Fruit fly (Drosophila melanogaster) whole organism, embryonic: ENCODE results near the gene Gr28a.

Source experiments
- Aef1 ChIP-seq: fragments of 200-800 bp; sonication (Bioruptor generic); IDR thresholded peaks from 3 replicates; pipeline ENCODE4 v1.3.6; 2022; ENCODE audit warnings: missing biosample characterization, missing genetic modification characterization
- Atf6 ChIP-seq: fragments of 200-800 bp; sonication (Bioruptor generic); IDR thresholded peaks from 2 replicates; pipeline ENCODE4 v1.3.6; 2022; ENCODE audit warnings: missing biosample characterization, missing genetic modification characterization
- CG10147 ChIP-seq: fragments of 200-800 bp; sonication (Bioruptor generic); optimal IDR thresholded peaks from 2 replicates; lab custom pipeline; 2019; ENCODE audit warnings: missing biosample characterization, mild to moderate bottlenecking, missing genetic modification characterization, moderate library complexity
- CG10366 ChIP-seq: fragments of 200-800 bp; sonication (Bioruptor generic); IDR thresholded peaks from 2 replicates; pipeline ENCODE4 v1.3.6; 2022; ENCODE audit warnings: missing biosample characterization, missing genetic modification characterization
- CG1233 ChIP-seq: fragments of 200-800 bp; sonication (Bioruptor generic); optimal IDR thresholded peaks from 4 replicates; lab custom pipeline; 2018; ENCODE audit warnings: missing biosample characterization, mild to moderate bottlenecking, missing genetic modification characterization
- CG17328 ChIP-seq: fragments of 200-800 bp; sonication (Bioruptor generic); IDR thresholded peaks from 2 replicates; pipeline ENCODE4 v1.3.6; 2022; ENCODE audit warnings: missing biosample characterization, missing genetic modification characterization
- CG1832 ChIP-seq: fragments of 200-800 bp; sonication (Bioruptor generic); optimal IDR thresholded peaks from 2 replicates; lab custom pipeline; 2017; ENCODE audit warnings: missing biosample characterization, mild to moderate bottlenecking, missing genetic modification characterization, inconsistent platforms
- CG2129 ChIP-seq: fragments of 200-800 bp; sonication (Bioruptor generic); IDR thresholded peaks from 2 replicates; pipeline ENCODE4 v1.3.6; 2022; ENCODE audit warnings: missing biosample characterization, missing genetic modification characterization; ENCODE audit not compliant: partially characterized antibody
- CG4282 ChIP-seq: fragments of 200-800 bp; sonication (Bioruptor generic); optimal IDR thresholded peaks from 2 replicates; lab custom pipeline; 2016; ENCODE audit warnings: missing biosample characterization, missing genetic modification characterization
- CG6683 ChIP-seq: fragments of 200-800 bp; sonication (Bioruptor generic); optimal IDR thresholded peaks from 2 replicates; lab custom pipeline; 2017; ENCODE audit warnings: missing biosample characterization, mild to moderate bottlenecking, missing genetic modification characterization, missing genetic modification reagents
- CG6765 ChIP-seq: fragments of 200-800 bp; sonication (Bioruptor generic); optimal IDR thresholded peaks from 3 replicates; lab custom pipeline; 2017; ENCODE audit warnings: missing biosample characterization, mild to moderate bottlenecking, missing genetic modification characterization
- CG7372 ChIP-seq: fragments of 200-800 bp; sonication (Bioruptor generic); IDR thresholded peaks from 2 replicates; pipeline ENCODE4 v1.3.6; 2022; ENCODE audit warnings: missing biosample characterization, missing genetic modification characterization
- CG8281 ChIP-seq: fragments of 200-800 bp; sonication (Bioruptor generic); optimal IDR thresholded peaks from 2 replicates; lab custom pipeline; 2018; ENCODE audit warnings: missing biosample characterization, mild to moderate bottlenecking, missing genetic modification characterization, moderate library complexity
- CG9932 ChIP-seq: fragments of 200-800 bp; sonication (Bioruptor generic); IDR thresholded peaks from 2 replicates; pipeline ENCODE4 v1.3.6; 2022; ENCODE audit warnings: missing biosample characterization, missing genetic modification characterization
- CHES-1-like ChIP-seq: fragments of 200-800 bp; sonication (Bioruptor generic); optimal IDR thresholded peaks from 2 replicates; lab custom pipeline; 2016; ENCODE audit warnings: missing biosample characterization, missing genetic modification characterization
- Dp ChIP-seq: fragments of 200-800 bp; sonication (Bioruptor generic); optimal IDR thresholded peaks from 2 replicates; lab custom pipeline; 2018; ENCODE audit warnings: missing biosample characterization, mild to moderate bottlenecking, missing genetic modification characterization, moderate library complexity
- Eip74EF ChIP-seq, 2 experiments: fragments of 200-800 bp in 1 of 2; fragments of >200 bp in 1 of 2; sonication (Bioruptor generic) in 1 of 2; optimal IDR thresholded peaks; 2 replicates each; lab custom pipeline; 2017 to 2019; ENCODE audit warnings: missing biosample characterization in 2 of 2, missing genetic modification characterization in 2 of 2, mild to moderate bottlenecking in 1 of 2, moderate library complexity in 1 of 2
- Fer2 ChIP-seq: fragments of 200-800 bp; sonication (Bioruptor generic); optimal IDR thresholded peaks from 2 replicates; lab custom pipeline; 2018; ENCODE audit warnings: missing biosample characterization, mild to moderate bottlenecking, missing genetic modification characterization, moderate library complexity
- Gsc ChIP-seq: fragments of 200-800 bp; sonication (Bioruptor generic); IDR thresholded peaks from 2 replicates; pipeline ENCODE4 v1.3.6; 2022; ENCODE audit warnings: missing biosample characterization, missing genetic modification characterization
- MBD-R2 ChIP-seq: fragments of 200-800 bp; sonication (Bioruptor generic); IDR thresholded peaks from 2 replicates; pipeline ENCODE4 v1.3.6; 2022; ENCODE audit warnings: missing biosample characterization, missing genetic modification characterization
- Opbp ChIP-seq: fragments of 200-800 bp; sonication (Bioruptor generic); IDR thresholded peaks from 3 replicates; pipeline ENCODE4 v1.3.6; 2022; ENCODE audit warnings: missing biosample characterization, missing genetic modification characterization; ENCODE audit not compliant: partially characterized antibody
- Pdp1 ChIP-seq, 2 experiments: fragments of 200-800 bp; sonication (Bioruptor generic); optimal IDR thresholded peaks; 3 replicates each; lab custom pipeline; 2016; ENCODE audit warnings: missing biosample characterization in 2 of 2, missing genetic modification characterization in 2 of 2, mild to moderate bottlenecking in 1 of 2, moderate library complexity in 1 of 2
- ab ChIP-seq: fragments of 200-800 bp; sonication (Bioruptor generic); optimal IDR thresholded peaks from 2 replicates; lab custom pipeline; 2016; ENCODE audit warnings: missing biosample characterization, missing genetic modification characterization
- cato ChIP-seq: fragments of 200-800 bp; sonication (Bioruptor generic); optimal IDR thresholded peaks from 2 replicates; lab custom pipeline; 2016; ENCODE audit warnings: missing biosample characterization, missing genetic modification characterization, borderline replicate concordance
- da ChIP-seq: fragments of 200-800 bp; sonication (Bioruptor generic); optimal IDR thresholded peaks from 2 replicates; lab custom pipeline; 2016; ENCODE audit warnings: missing biosample characterization, missing genetic modification characterization
- dm ChIP-seq: fragments of 200-800 bp; sonication (Bioruptor generic); optimal IDR thresholded peaks from 3 replicates; lab custom pipeline; 2016; ENCODE audit warnings: missing biosample characterization, missing genetic modification characterization
- dmrt11E ChIP-seq: fragments of 200-800 bp; sonication (Bioruptor generic); optimal IDR thresholded peaks from 3 replicates; lab custom pipeline; 2018; ENCODE audit warnings: missing biosample characterization, mild to moderate bottlenecking, missing genetic modification characterization, moderate library complexity
- emc ChIP-seq: fragments of 200-800 bp; sonication (Bioruptor generic); optimal IDR thresholded peaks from 2 replicates; lab custom pipeline; 2016; ENCODE audit warnings: missing biosample characterization, missing genetic modification characterization
- ems ChIP-seq: fragments of 200-800 bp; sonication (Bioruptor generic); optimal IDR thresholded peaks from 3 replicates; lab custom pipeline; 2016; ENCODE audit warnings: missing biosample characterization, missing genetic modification characterization
- exex ChIP-seq: fragments of 200-800 bp; sonication (Bioruptor generic); optimal IDR thresholded peaks from 4 replicates; lab custom pipeline; 2018; ENCODE audit warnings: missing biosample characterization, mild to moderate bottlenecking, missing genetic modification characterization, moderate library complexity
- gce ChIP-seq: fragments of 200-800 bp; sonication (Bioruptor generic); IDR thresholded peaks from 3 replicates; pipeline ENCODE4 v1.3.6; 2022; ENCODE audit warnings: missing biosample characterization, missing genetic modification characterization
- gsb-n ChIP-seq: fragments of 200-800 bp; sonication (Bioruptor generic); optimal IDR thresholded peaks from 3 replicates; lab custom pipeline; 2018; ENCODE audit warnings: missing biosample characterization, mild to moderate bottlenecking, missing genetic modification characterization
- hbn ChIP-seq: fragments of 200-800 bp; sonication (Bioruptor generic); IDR thresholded peaks from 2 replicates; pipeline ENCODE4 v1.3.6; 2022; ENCODE audit warnings: missing biosample characterization, missing genetic modification characterization; ENCODE audit not compliant: partially characterized antibody
- insv ChIP-seq, 2 experiments: fragments of 200-800 bp; sonication (Bioruptor generic); optimal IDR thresholded peaks; 3 replicates each; lab custom pipeline; 2016 to 2018; ENCODE audit warnings: missing biosample characterization in 2 of 2, missing genetic modification characterization in 2 of 2
- luna ChIP-seq: fragments of 200-800 bp; sonication (Bioruptor generic); optimal IDR thresholded peaks from 2 replicates; lab custom pipeline; 2016; ENCODE audit warnings: missing biosample characterization, missing genetic modification characterization
- mirr ChIP-seq: fragments of 200-800 bp; sonication (Bioruptor generic); optimal IDR thresholded peaks from 3 replicates; lab custom pipeline; 2018; ENCODE audit warnings: missing biosample characterization, mild to moderate bottlenecking, missing genetic modification characterization
- nerfin-1 ChIP-seq: fragments of 200-800 bp; sonication (Bioruptor generic); optimal IDR thresholded peaks from 3 replicates; lab custom pipeline; 2019; ENCODE audit warnings: missing biosample characterization, mild to moderate bottlenecking, missing genetic modification characterization, moderate library complexity
- nom ChIP-seq: fragments of 200-800 bp; sonication (Bioruptor generic); optimal IDR thresholded peaks from 2 replicates; lab custom pipeline; 2017; ENCODE audit warnings: missing biosample characterization, missing genetic modification characterization, mild to moderate bottlenecking, moderate library complexity, missing genetic modification reagents
- oc ChIP-seq: fragments of 200-800 bp; sonication (Bioruptor generic); optimal IDR thresholded peaks from 2 replicates; lab custom pipeline; 2018; ENCODE audit warnings: missing biosample characterization, mild to moderate bottlenecking, missing genetic modification characterization, moderate library complexity
- peb ChIP-seq: fragments of 200-800 bp; sonication (Bioruptor generic); IDR thresholded peaks from 2 replicates; pipeline ENCODE4 v1.3.6; 2022; ENCODE audit warnings: missing biosample characterization, missing genetic modification characterization
- pho ChIP-seq: fragments of 200-800 bp; sonication (Bioruptor generic); optimal IDR thresholded peaks from 2 replicates; lab custom pipeline; 2016; ENCODE audit warnings: missing biosample characterization, missing genetic modification characterization
- row ChIP-seq: fragments of 200-800 bp; sonication (Bioruptor generic); IDR thresholded peaks from 3 replicates; pipeline ENCODE4 v1.3.6; 2022; ENCODE audit warnings: missing biosample characterization, missing genetic modification characterization
- slp2 ChIP-seq: fragments of 200-800 bp; sonication (Bioruptor generic); optimal IDR thresholded peaks from 2 replicates; lab custom pipeline; 2016; ENCODE audit warnings: missing biosample characterization, missing genetic modification characterization
- so ChIP-seq: fragments of 200-800 bp; sonication (Bioruptor generic); IDR thresholded peaks from 3 replicates; pipeline ENCODE4 v1.3.6; 2022; ENCODE audit warnings: missing biosample characterization, missing genetic modification characterization
- sr ChIP-seq: fragments of 200-800 bp; sonication (Bioruptor generic); IDR thresholded peaks from 3 replicates; pipeline ENCODE4 v1.3.6; 2022; ENCODE audit warnings: missing biosample characterization, missing genetic modification characterization
- ttk ChIP-seq: fragments of 200-800 bp; sonication (Bioruptor generic); IDR thresholded peaks from 2 replicates; pipeline ENCODE4 v2.1.2; 2022; ENCODE audit warnings: missing biosample characterization, missing genetic modification characterization
- unpg ChIP-seq: fragments of 200-800 bp; sonication (Bioruptor generic); optimal IDR thresholded peaks from 3 replicates; lab custom pipeline; 2018; ENCODE audit warnings: missing biosample characterization, mild to moderate bottlenecking, missing genetic modification characterization, moderate library complexity
- zfh2 ChIP-seq: fragments of 200-800 bp; sonication (Bioruptor generic); optimal IDR thresholded peaks from 2 replicates; lab custom pipeline; 2016; ENCODE audit warnings: missing biosample characterization, missing genetic modification characterization

Gr28a gene

dm6 chr2L:7420305-7421287 lies 33.4 kb downstream of the Gr28a start (continued):
- TF ChIP-seq CG17328 (GFP tag; lab: Robert Waterston, UW) (peak; percentile 59), dmrt11E (tag; lab: Kevin White, UChicago) (peak; percentile 22), luna (GFP tag; lab: Kevin White, UChicago) (peak; percentile 52), sr (GFP tag; lab: Robert Waterston, UW) (no peak), CG10147 (peak; percentile 70), dm (peak; percentile 42), peb (GFP tag; lab: Robert Waterston, UW) (no peak), nom (GFP tag; lab: Kevin White, UChicago) (peak; percentile 84), CG10366 (GFP tag; lab: Robert Waterston, UW) (peak; percentile 65), CG8281 (tag; lab: Kevin White, UChicago) (no peak), CG1832 (GFP tag; lab: Kevin White, UChicago) (peak; percentile 47), Opbp (no peak), exex (tag; lab: Kevin White, UChicago) (peak; percentile 1), row (peak; percentile 85), Fer2 (tag; lab: Kevin White, UChicago) (no peak), nerfin-1 (tag; lab: Kevin White, UChicago) (no peak), hbn (GFP tag; lab: Robert Waterston, UW) (no peak), CG6683 (peak; percentile 29), unpg (peak; percentile 10), mirr (GFP tag; lab: Kevin White, UChicago) (no peak), Pdp1 (GFP tag; optimal IDR thresholded peaks at IDR 0.05; lab: Kevin White, UChicago) (peak; percentile 2 to 45), CG7372 (GFP tag; lab: Robert Waterston, UW) (0 out of 2 replicates have a peak, but pooled peaks have one; percentile 33), so (GFP tag; lab: Robert Waterston, UW) (no peak), CG4282 (no peak), oc (tag; lab: Kevin White, UChicago) (no peak), ttk (GFP tag; lab: Robert Waterston, UW) (peak; percentile 53; the same call in 1 of the 2 replicates), gce (GFP tag; lab: Robert Waterston, UW) (no peak), CG2129 (no peak), gsb-n (tag; lab: Kevin White, UChicago) (peak; percentile 11), CG9932 (GFP tag; lab: Robert Waterston, UW) (peak; percentile 75), Atf6 (GFP tag; lab: Robert Waterston, UW) (peak; percentile 61), Dp (GFP tag; lab: Kevin White, UChicago) (no peak), pho (GFP tag; lab: Kevin White, UChicago) (peak; percentile 68), CG6765 (no peak), ab (GFP tag; lab: Kevin White, UChicago) (peak; percentile 34), MBD-R2 (GFP tag; lab: Robert Waterston, UW) (peak; percentile 42; the same call in 1 of the 2 replicates), slp2 (no peak), Eip74EF (GFP tag; optimal IDR thresholded peaks at IDR 0.05; lab: Kevin White, UChicago) (no peak), Gsc (GFP tag; lab: Robert Waterston, UW) (peak; percentile 33; the same call in 1 of the 2 replicates), cato (peak; percentile 42), ems (peak; percentile 64), Aef1 (GFP tag; lab: Robert Waterston, UW) (peak; percentile 54; the same call in 2 of the 3 replicates), emc (GFP tag; lab: Kevin White, UChicago) (peak; percentile 45), zfh2 (GFP tag; lab: Kevin White, UChicago) (peak; percentile 82), CHES-1-like (GFP tag; lab: Kevin White, UChicago) (peak; percentile 81), CG1233 (GFP tag; lab: Kevin White, UChicago) (no peak), da (GFP tag; lab: Kevin White, UChicago) (peak; percentile 19), insv (GFP tag; optimal IDR thresholded peaks at IDR 0.05; lab: Kevin White, UChicago) (no peak)
